Worm (Caenorhabditis elegans) whole organism, L1 larva: Measurements from ENCODE around the gene rab-1.

Source experiments
- Y116A8C.19 ChIP-seq: sonication (generic microtip); optimal IDR thresholded peaks from 2 replicates; lab custom pipeline; 2016; ENCODE audit warnings: missing compliant biosample characterization, missing genetic modification characterization, borderline replicate concordance
- aha-1 ChIP-seq: fragments of 150-350 bp; optimal IDR thresholded peaks from 2 replicates; lab custom pipeline; 2014; ENCODE audit warnings: missing biosample characterization, missing genetic modification characterization
- ama-1 ChIP-seq: fragments of 150-350 bp; optimal IDR thresholded peaks from 2 replicates; lab custom pipeline; 2014
- mdl-1 ChIP-seq, 2 experiments: fragments of 150-350 bp; optimal IDR thresholded peaks; 2 replicates each; lab custom pipeline; 2014 to 2017; ENCODE audit warnings: missing biosample characterization in 2 of 2, missing genetic modification characterization in 2 of 2, inconsistent platforms in 1 of 2
- mep-1 ChIP-seq: fragments of 150-350 bp; optimal IDR thresholded peaks from 2 replicates; lab custom pipeline; 2014; ENCODE audit warnings: missing biosample characterization, missing genetic modification characterization
- nhr-11 ChIP-seq: fragments of 150-350 bp; optimal IDR thresholded peaks from 2 replicates; lab custom pipeline; 2014; ENCODE audit warnings: missing biosample characterization, missing genetic modification characterization
- nhr-28 ChIP-seq: fragments of 150-350 bp; optimal IDR thresholded peaks from 2 replicates; lab custom pipeline; 2014; ENCODE audit warnings: missing biosample characterization, missing genetic modification characterization
- nhr-47 ChIP-seq: sonication (generic microtip); optimal IDR thresholded peaks from 2 replicates; lab custom pipeline; 2016; ENCODE audit warnings: mild to moderate bottlenecking, missing genetic modification characterization, moderate library complexity, missing compliant biosample characterization
- unc-130 ChIP-seq: fragments of 150-350 bp; optimal IDR thresholded peaks from 2 replicates; lab custom pipeline; 2017; ENCODE audit warnings: missing biosample characterization, missing genetic modification characterization, inconsistent platforms

DNA sequence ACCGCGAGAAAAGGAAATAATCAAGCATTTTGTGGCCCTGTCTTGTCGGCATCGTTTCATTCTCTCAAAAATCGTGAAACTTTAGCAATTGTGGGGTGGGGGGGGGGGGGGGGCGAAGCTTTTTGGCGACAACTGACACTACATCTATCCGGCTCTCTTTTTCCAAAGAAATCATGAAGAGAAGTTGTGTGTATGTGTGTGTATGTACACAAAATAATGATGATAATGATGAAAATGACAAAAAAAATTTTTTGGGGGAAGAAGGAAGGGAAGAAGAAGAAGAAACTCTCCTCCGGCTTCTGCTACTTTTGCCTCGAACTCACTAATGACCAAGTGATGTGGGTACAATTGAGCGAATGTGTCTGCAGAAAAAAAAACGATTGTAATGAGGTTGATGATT is 20.8 kb downstream of the rab-1 start:
- TF ChIP-seq unc-130 (no peak), ama-1 (no peak), nhr-11 (tag; lab: Kevin White, UChicago) (no peak), Y116A8C.19 (tag; lab: Kevin White, UChicago) (no peak), mdl-1 (tag; optimal IDR thresholded peaks at IDR 0.05; lab: Kevin White, UChicago) (no peak), mep-1 (peak; percentile 5), aha-1 (tag; lab: Kevin White, UChicago) (no peak), nhr-47 (tag; lab: Kevin White, UChicago) (no peak), nhr-28 (tag; lab: Kevin White, UChicago) (no peak)
